Fruit fly (Drosophila melanogaster): Measurements from ENCODE around the gene Mpi.

The Mpi gene

DNA sequence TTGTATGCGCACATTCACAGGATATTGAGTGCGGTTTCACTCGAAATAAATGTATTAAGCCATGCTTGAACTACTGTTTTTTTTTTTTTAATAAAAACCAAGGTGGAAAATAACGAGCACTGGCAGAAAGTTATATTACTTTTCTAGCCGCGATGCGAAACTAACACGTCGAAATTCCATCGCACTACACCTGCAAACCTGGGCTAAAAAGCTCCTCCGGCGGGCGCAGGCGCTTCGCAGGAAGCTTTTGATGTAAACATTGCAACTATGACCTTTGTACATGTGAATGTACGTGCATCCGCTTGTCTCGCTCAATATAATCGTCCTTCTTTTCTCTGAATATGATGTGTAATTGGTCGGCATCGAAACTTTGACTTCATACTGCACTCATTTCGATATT lies 19.6 kb upstream of the Mpi start, which contains the start of gene side-VII (continued):
- TF ChIP-seq Hmx (GFP tag; optimal IDR thresholded peaks at IDR 0.05) (no peak), CG2202 (tag; optimal IDR thresholded peaks at IDR 0.05) (no peak), nerfin-1 (tag; optimal IDR thresholded peaks at IDR 0.05) (peak; percentile 96), crol (GFP tag; IDR thresholded peaks at IDR 0.05) (no peak), CG32532 (GFP tag; IDR thresholded peaks at IDR 0.05) (no peak)

DNA sequence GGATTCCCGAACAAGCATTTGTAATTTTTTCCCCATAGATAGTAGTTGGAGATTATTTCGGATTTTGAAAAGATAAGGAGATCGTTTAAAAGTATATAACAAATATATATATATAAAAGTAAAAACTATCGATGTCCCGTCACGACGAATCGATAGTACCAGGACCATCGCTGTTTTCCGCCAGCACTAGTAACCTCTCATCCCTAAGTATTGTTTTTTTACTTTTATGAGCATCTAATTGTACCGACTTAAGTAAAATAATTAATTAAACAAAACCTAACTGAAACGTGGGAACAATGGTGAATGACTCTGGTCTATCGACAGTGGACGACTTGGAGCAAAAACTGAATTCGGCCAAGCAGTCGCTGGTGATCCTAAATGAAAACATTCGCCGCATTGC lies 18.7 kb upstream of the Mpi start, which contains the start of gene Pnn:
Pnn (plus strand) TSS at position 187 of the 400 bp plus-strand sequence.
- TF ChIP-seq CG18262 (tag; optimal IDR thresholded peaks at IDR 0.05) = peak; percentile 17
- peak; percentile 22 for TF ChIP-seq CG9437 (GFP tag; optimal IDR thresholded peaks at IDR 0.05)
- TF ChIP-seq CG9797 (GFP tag; optimal IDR thresholded peaks at IDR 0.05) = peak; percentile 17
- TF ChIP-seq pzg (GFP tag; optimal IDR thresholded peaks at IDR 0.05) = peak; percentile 53
- peak; percentile 88 for TF ChIP-seq CG6791 (GFP tag; IDR thresholded peaks at IDR 0.05; ENCODE audit: partially characterized antibody)
- TF ChIP-seq al (GFP tag; IDR thresholded peaks at IDR 0.05) = 0 out of 2 replicates have a peak, but pooled peaks have one; percentile 6
- TF ChIP-seq sqz (GFP tag; optimal IDR thresholded peaks at IDR 0.05) = peak; percentile 65
- TF ChIP-seq zen (tag; optimal IDR thresholded peaks at IDR 0.05) = peak; percentile 39
- peak; percentile 88 for TF ChIP-seq bbx (GFP tag; IDR thresholded peaks at IDR 0.05; ENCODE audit: partially characterized antibody)
- TF ChIP-seq fd64A (GFP tag; optimal IDR thresholded peaks at IDR 0.05) = no peak
- TF ChIP-seq CG30020 (tag; optimal IDR thresholded peaks at IDR 0.05) = peak; percentile 63
- no peak for TF ChIP-seq Atf-2 (GFP tag; optimal IDR thresholded peaks at IDR 0.05)
- TF ChIP-seq emc (GFP tag; optimal IDR thresholded peaks at IDR 0.05) = no peak
- peak; percentile 47 for TF ChIP-seq nmo (GFP tag; optimal IDR thresholded peaks at IDR 0.05)
- peak; percentile 40 for TF ChIP-seq CG10267 (tag; optimal IDR thresholded peaks at IDR 0.05)
- no peak for TF ChIP-seq bowl (GFP tag; IDR thresholded peaks at IDR 0.05)
- TF ChIP-seq amos (GFP tag; IDR thresholded peaks at IDR 0.05; ENCODE audit: partially characterized antibody) = peak; percentile 93
- peak; percentile 61; the same call in 1 of the 4 replicates for TF ChIP-seq chinmo (GFP tag; IDR thresholded peaks at IDR 0.05; ENCODE audit: partially characterized antibody)
- TF ChIP-seq CG32767 (GFP tag; IDR thresholded peaks at IDR 0.05) = 0 out of 2 replicates have a peak, but pooled peaks have one; percentile 19
- peak; percentile 42 for TF ChIP-seq CG2712 (tag; optimal IDR thresholded peaks at IDR 0.05)
- peak; percentile 35 for TF ChIP-seq sens (GFP tag)
- peak; percentile 92 for TF ChIP-seq Bgb (GFP tag; IDR thresholded peaks at IDR 0.05; ENCODE audit: partially characterized antibody)
- peak; percentile 77 for TF ChIP-seq CG4617 (GFP tag; optimal IDR thresholded peaks at IDR 0.05; ENCODE audit: borderline replicate concordance)
- peak; percentile 21 for TF ChIP-seq phol (tag; optimal IDR thresholded peaks at IDR 0.05)
- peak; percentile 90 for TF ChIP-seq unc-4 (GFP tag; IDR thresholded peaks at IDR 0.05; ENCODE audit: partially characterized antibody)
- TF ChIP-seq HLH4C (GFP tag; IDR thresholded peaks at IDR 0.05; ENCODE audit: partially characterized antibody) = peak; percentile 84
- no peak for TF ChIP-seq Bdp1 (GFP tag; optimal IDR thresholded peaks at IDR 0.05)
- peak; percentile 27 for TF ChIP-seq Dp (GFP tag; optimal IDR thresholded peaks at IDR 0.05)
- TF ChIP-seq nerfin-2 (GFP tag; IDR thresholded peaks at IDR 0.05; ENCODE audit: partially characterized antibody) = peak; percentile 69
- no peak for TF ChIP-seq CG4328 (GFP tag; optimal IDR thresholded peaks at IDR 0.05)
- TF ChIP-seq MBD-R2 (GFP tag; IDR thresholded peaks at IDR 0.05) = peak; percentile 91
- TF ChIP-seq Meics (GFP tag; optimal IDR thresholded peaks at IDR 0.05) = no peak
- no peak for TF ChIP-seq az2 (GFP tag; optimal IDR thresholded peaks at IDR 0.05)
- TF ChIP-seq CG2129 (GFP tag; IDR thresholded peaks at IDR 0.05; ENCODE audit: partially characterized antibody) = peak; percentile 81
- no peak for TF ChIP-seq CG31224 (GFP tag; IDR thresholded peaks at IDR 0.05)
- no peak for TF ChIP-seq CG17612 (GFP tag; IDR thresholded peaks at IDR 0.05)
- TF ChIP-seq abd-A (tag; optimal IDR thresholded peaks at IDR 0.05) = peak; percentile 64
- TF ChIP-seq B-H2 (GFP tag; optimal IDR thresholded peaks at IDR 0.05) = peak; percentile 21
- TF ChIP-seq bab2 (GFP tag; optimal IDR thresholded peaks at IDR 0.05) = no peak
- TF ChIP-seq hkb (optimal IDR thresholded peaks at IDR 0.05) = no peak
- no peak for TF ChIP-seq hkb (GFP tag; IDR thresholded peaks at IDR 0.05)
- peak; percentile 30; the same call in 1 of the 2 replicates for TF ChIP-seq NFAT (GFP tag; IDR thresholded peaks at IDR 0.05)
- no peak for TF ChIP-seq CG4820 (GFP tag; optimal IDR thresholded peaks at IDR 0.05)
- peak; percentile 86 for TF ChIP-seq inv (GFP tag; IDR thresholded peaks at IDR 0.05; ENCODE audit: partially characterized antibody)

All from whole organism, embryonic.